Fruit fly (Drosophila melanogaster): ENCODE measurements around the gene CG32563.

- no peak for TF ChIP-seq Hr78 (GFP tag; optimal IDR thresholded peaks at IDR 0.05)
- TF ChIP-seq h (GFP tag; optimal IDR thresholded peaks at IDR 0.05) = no peak
- no peak for TF ChIP-seq ey (GFP tag; optimal IDR thresholded peaks at IDR 0.05)
- TF ChIP-seq HLH106 (tag; optimal IDR thresholded peaks at IDR 0.05) = no peak
- no peak for TF ChIP-seq woc (GFP tag; optimal IDR thresholded peaks at IDR 0.05)
- no peak for TF ChIP-seq dmrt93B (GFP tag; optimal IDR thresholded peaks at IDR 0.05)
- TF ChIP-seq CrebA (GFP tag; optimal IDR thresholded peaks at IDR 0.05; ENCODE audit: borderline replicate concordance) = no peak
- no peak for TF ChIP-seq pan (optimal IDR thresholded peaks at IDR 0.05)
Measured at dm6 chrX:17183486-17183885, 24.8 kb upstream of the CG32563 start.

Data from whole organism, wandering third instar larva.